Fruit fly (Drosophila melanogaster): ENCODE measurements around the gene Nepl19.

Nepl19 gene

dm6 chr3R:28888561-28889426 lies 8.9 kb upstream of the Nepl19 start (continued):
- TF ChIP-seq CG8290 (GFP tag; optimal IDR thresholded peaks at IDR 0.05): peak; percentile 50
- peak in 1 of 2 experiments; percentile 68 for TF ChIP-seq CG8290 (tag; optimal IDR thresholded peaks at IDR 0.05)
- TF ChIP-seq Rx (GFP tag; IDR thresholded peaks at IDR 0.05): 0 out of 2 replicates have a peak, but pooled peaks have one; percentile 30
- TF ChIP-seq CG1647 (GFP tag; optimal IDR thresholded peaks at IDR 0.05): peak; percentile 60
- peak; percentile 76 for TF ChIP-seq CoRest (tag; optimal IDR thresholded peaks at IDR 0.05)
- peak; percentile 50 for TF ChIP-seq CTCF (GFP tag; optimal IDR thresholded peaks at IDR 0.05)
- peak; percentile 58 for TF ChIP-seq H2.0 (GFP tag; IDR thresholded peaks at IDR 0.05)
- TF ChIP-seq Sin3A (optimal IDR thresholded peaks at IDR 0.05): peak; percentile 62
- TF ChIP-seq CG11504 (tag; optimal IDR thresholded peaks at IDR 0.05): peak; percentile 81
- peak; percentile 66 for TF ChIP-seq CG31388 (GFP tag; optimal IDR thresholded peaks at IDR 0.05)
- peak; percentile 16 for TF ChIP-seq fd64A (GFP tag; optimal IDR thresholded peaks at IDR 0.05)
- peak; percentile 75 for TF ChIP-seq Hr3 (GFP tag; optimal IDR thresholded peaks at IDR 0.05)
- TF ChIP-seq ci (GFP tag; IDR thresholded peaks at IDR 0.05): peak; percentile 32; the same call in 1 of the 3 replicates
- peak; percentile 82 for TF ChIP-seq CG13424 (tag; optimal IDR thresholded peaks at IDR 0.05)
- TF ChIP-seq CG2116 (GFP tag; optimal IDR thresholded peaks at IDR 0.05): no peak
- TF ChIP-seq fd96Cb (tag; optimal IDR thresholded peaks at IDR 0.05): peak; percentile 71
- peak; percentile 69 for TF ChIP-seq Bteb2 (GFP tag; optimal IDR thresholded peaks at IDR 0.05)
- no peak for TF ChIP-seq amos (GFP tag; IDR thresholded peaks at IDR 0.05; ENCODE audit: partially characterized antibody)
- peak; percentile 76 for TF ChIP-seq CG11398 (GFP tag; optimal IDR thresholded peaks at IDR 0.05)
- peak; percentile 35; the same call in 1 of the 3 replicates for TF ChIP-seq B-H1 (GFP tag; IDR thresholded peaks at IDR 0.05)
- no peak for TF ChIP-seq CG7745 (tag; optimal IDR thresholded peaks at IDR 0.05)
- peak; percentile 75 for TF ChIP-seq nom (GFP tag; optimal IDR thresholded peaks at IDR 0.05)
- TF ChIP-seq scrt (GFP tag; optimal IDR thresholded peaks at IDR 0.05): peak; percentile 68
- no peak for TF ChIP-seq hb (GFP tag; IDR thresholded peaks at IDR 0.05; ENCODE audit: partially characterized antibody)
- TF ChIP-seq CG10274 (GFP tag; optimal IDR thresholded peaks at IDR 0.05): peak; percentile 71
- TF ChIP-seq B-H2 (GFP tag; optimal IDR thresholded peaks at IDR 0.05): peak; percentile 83
- peak; percentile 74 for TF ChIP-seq unpg (GFP tag; optimal IDR thresholded peaks at IDR 0.05)
- TF ChIP-seq CG2712 (tag; optimal IDR thresholded peaks at IDR 0.05): peak; percentile 72
- TF ChIP-seq ato (GFP tag; IDR thresholded peaks at IDR 0.05; ENCODE audit: partially characterized antibody): no peak
- TF ChIP-seq BtbVII (GFP tag; optimal IDR thresholded peaks at IDR 0.05): peak; percentile 76
- TF ChIP-seq Sox100B (GFP tag; optimal IDR thresholded peaks at IDR 0.05): peak; percentile 71
- peak; percentile 81 for TF ChIP-seq CG4404 (GFP tag; IDR thresholded peaks at IDR 0.05)
- TF ChIP-seq E2f1 (GFP tag; IDR thresholded peaks at IDR 0.05): peak; percentile 63
- TF ChIP-seq CG10654 (GFP tag; optimal IDR thresholded peaks at IDR 0.05): peak; percentile 80
- peak; percentile 57 for TF ChIP-seq ATbp (GFP tag; optimal IDR thresholded peaks at IDR 0.05)
- peak; percentile 89 for TF ChIP-seq abd-A (tag; optimal IDR thresholded peaks at IDR 0.05)
- peak; percentile 52; the same call in 1 of the 2 replicates for TF ChIP-seq ttk (GFP tag; IDR thresholded peaks at IDR 0.05)
- TF ChIP-seq CG14965 (GFP tag; optimal IDR thresholded peaks at IDR 0.05; ENCODE audit: borderline replicate concordance): no peak
- peak; percentile 92 for TF ChIP-seq CG7786 (GFP tag; optimal IDR thresholded peaks at IDR 0.05)
- peak; percentile 79 for TF ChIP-seq CG4282 (GFP tag; optimal IDR thresholded peaks at IDR 0.05)
- peak; percentile 61 for TF ChIP-seq p53 (GFP tag; optimal IDR thresholded peaks at IDR 0.05)
- peak; percentile 78; the same call in 2 of the 3 replicates for TF ChIP-seq CG11695 (GFP tag; IDR thresholded peaks at IDR 0.05)
- TF ChIP-seq fd3F (GFP tag; optimal IDR thresholded peaks at IDR 0.05): peak; percentile 70
- peak; percentile 63 for TF ChIP-seq Asciz (GFP tag; optimal IDR thresholded peaks at IDR 0.05)
- TF ChIP-seq GATAe (GFP tag; conservative IDR thresholded peaks at IDR 0.05): no peak
- peak; percentile 67 for TF ChIP-seq CG17829 (tag; optimal IDR thresholded peaks at IDR 0.05)
- TF ChIP-seq schlank (tag; optimal IDR thresholded peaks at IDR 0.05): peak; percentile 70
- peak in 1 of 3 experiments; percentile 44 for TF ChIP-seq lola (GFP tag; optimal IDR thresholded peaks at IDR 0.05)

All from whole organism, embryonic.